Fruit fly (Drosophila melanogaster): ENCODE measurements around the gene CG14298.

The CG14298 gene

dm6 chr3R:18902164-18902563, 26.8 kb downstream of the CG14298 start, which contains the start of gene CG14294:
CG14294 (minus strand) TSS chr3R:18902264.
- TF ChIP-seq Hr78 (GFP tag; optimal IDR thresholded peaks at IDR 0.05) (no peak), lola (GFP tag; optimal IDR thresholded peaks at IDR 0.05) (no peak), dmrt93B (GFP tag; optimal IDR thresholded peaks at IDR 0.05) (no peak), Sp1 (GFP tag; optimal IDR thresholded peaks at IDR 0.05) (no peak), Abd-B (GFP tag; optimal IDR thresholded peaks at IDR 0.05) (no peak), h (GFP tag; optimal IDR thresholded peaks at IDR 0.05) (no peak), psq (GFP tag; optimal IDR thresholded peaks at IDR 0.05) (no peak)

dm6 chr3R:18902858-18903257, 27.5 kb downstream of the CG14298 start, which contains the start of gene CG34284:
CG34284 (minus strand) TSS chr3R:18902933.
- TF ChIP-seq Hr83 (GFP tag; optimal IDR thresholded peaks at IDR 0.05; ENCODE audit: poor library complexity, severe bottlenecking), result no peak
- TF ChIP-seq dsf (GFP tag; optimal IDR thresholded peaks at IDR 0.05; ENCODE audit: borderline replicate concordance), result no peak

dm6 chr3R:18905555-18905920, 30.2 kb downstream of the CG14298 start, which contains the start of gene CG14292:
CG14292 (minus strand) TSS chr3R:18905655.
- TF ChIP-seq OdsH (GFP tag; optimal IDR thresholded peaks at IDR 0.05) (no peak), dsf (GFP tag; optimal IDR thresholded peaks at IDR 0.05; ENCODE audit: borderline replicate concordance) (no peak), Hnf4 (GFP tag; optimal IDR thresholded peaks at IDR 0.05) (no peak), HLH106 (tag; optimal IDR thresholded peaks at IDR 0.05) (no peak)

dm6 chr3R:18905921-18906878, 30.9 kb downstream of the CG14298 start, which contains the start of gene EndoA:
EndoA (plus strand) TSS chr3R:18906609.
- no peak for TF ChIP-seq N (GFP tag; optimal IDR thresholded peaks at IDR 0.05)
- TF ChIP-seq OdsH (GFP tag; optimal IDR thresholded peaks at IDR 0.05), result no peak
- no peak for TF ChIP-seq br (GFP tag; optimal IDR thresholded peaks at IDR 0.05)
- TF ChIP-seq CrebA (GFP tag; optimal IDR thresholded peaks at IDR 0.05; ENCODE audit: borderline replicate concordance), result no peak
- TF ChIP-seq CG32264 (GFP tag; optimal IDR thresholded peaks at IDR 0.05), result no peak
- TF ChIP-seq CG9705 (GFP tag; optimal IDR thresholded peaks at IDR 0.05), result no peak
- no peak for TF ChIP-seq Abd-B (GFP tag; optimal IDR thresholded peaks at IDR 0.05)
- no peak for TF ChIP-seq Mio (GFP tag; optimal IDR thresholded peaks at IDR 0.05)
- TF ChIP-seq fru (GFP tag; optimal IDR thresholded peaks at IDR 0.05), result peak; percentile 21
- peak; percentile 18 for TF ChIP-seq ey (GFP tag; optimal IDR thresholded peaks at IDR 0.05)
- TF ChIP-seq Dif (GFP tag; optimal IDR thresholded peaks at IDR 0.05; ENCODE audit: partially characterized antibody), result peak; percentile 18
- TF ChIP-seq Hr83 (GFP tag; optimal IDR thresholded peaks at IDR 0.05; ENCODE audit: poor library complexity, severe bottlenecking), result peak; percentile 75
- TF ChIP-seq lola (GFP tag; optimal IDR thresholded peaks at IDR 0.05), result no peak
- TF ChIP-seq woc (GFP tag; optimal IDR thresholded peaks at IDR 0.05), result no peak
- no peak for TF ChIP-seq Myc (optimal IDR thresholded peaks at IDR 0.05)
- peak; percentile 45 for TF ChIP-seq rgr (GFP tag; optimal IDR thresholded peaks at IDR 0.05)
- no peak for TF ChIP-seq usp (GFP tag; optimal IDR thresholded peaks at IDR 0.05)
- no peak for TF ChIP-seq Vsx2 (GFP tag; optimal IDR thresholded peaks at IDR 0.05; ENCODE audit: partially characterized antibody)
- TF ChIP-seq foxo (GFP tag; optimal IDR thresholded peaks at IDR 0.05), result peak in 1 of 2 experiments; percentile 60
- peak; percentile 48 for TF ChIP-seq Hnf4 (GFP tag; optimal IDR thresholded peaks at IDR 0.05)
- TF ChIP-seq jim (GFP tag; optimal IDR thresholded peaks at IDR 0.05), result no peak
- TF ChIP-seq dmrt93B (GFP tag; optimal IDR thresholded peaks at IDR 0.05), result peak; percentile 17
- TF ChIP-seq Sp1 (GFP tag; optimal IDR thresholded peaks at IDR 0.05), result peak; percentile 37
- TF ChIP-seq sage (GFP tag; optimal IDR thresholded peaks at IDR 0.05), result peak; percentile 48
- peak; percentile 35 for TF ChIP-seq psq (GFP tag; optimal IDR thresholded peaks at IDR 0.05)
- TF ChIP-seq Hr78 (GFP tag; optimal IDR thresholded peaks at IDR 0.05), result no peak
- peak; percentile 53 for TF ChIP-seq HLH106 (tag; optimal IDR thresholded peaks at IDR 0.05)
- TF ChIP-seq sv (GFP tag; optimal IDR thresholded peaks at IDR 0.05), result no peak
- no peak for TF ChIP-seq dl (GFP tag; optimal IDR thresholded peaks at IDR 0.05; ENCODE audit: insufficient read depth in 1 of 2, partially characterized antibody in 2 of 2)
- no peak for TF ChIP-seq Dfd (GFP tag; optimal IDR thresholded peaks at IDR 0.05)
- TF ChIP-seq Jra (GFP tag; optimal IDR thresholded peaks at IDR 0.05), result peak; percentile 25
- no peak for TF ChIP-seq GATAd (GFP tag; optimal IDR thresholded peaks at IDR 0.05)
- TF ChIP-seq Rel (GFP tag; optimal IDR thresholded peaks at IDR 0.05), result no peak
- peak; percentile 47 for TF ChIP-seq Rel (tag; optimal IDR thresholded peaks at IDR 0.05)
- peak; percentile 32 for TF ChIP-seq h (GFP tag; optimal IDR thresholded peaks at IDR 0.05)

Measured in whole organism, wandering third instar larva.